Worm (Caenorhabditis elegans) whole organism, L3 larva: ENCODE measurements around the gene apa-2.

Experiments used
- ama-1 ChIP-seq: fragments of 150-350 bp; optimal IDR thresholded peaks from 2 replicates; lab custom pipeline; 2018
- fkh-10 ChIP-seq: sonication (generic microtip); optimal IDR thresholded peaks from 2 replicates; lab custom pipeline; 2017; ENCODE audit warnings: missing biosample characterization, missing genetic modification reagents, missing genetic modification characterization
- lin-39 ChIP-seq: fragments of 150-350 bp; optimal IDR thresholded peaks from 2 replicates; lab custom pipeline; 2018; ENCODE audit warnings: missing biosample characterization, missing genetic modification reagents, missing genetic modification characterization
- mdl-1 ChIP-seq: fragments of 150-350 bp; optimal IDR thresholded peaks from 2 replicates; lab custom pipeline; 2014; ENCODE audit warnings: missing biosample characterization, missing genetic modification characterization

- TF ChIP-seq mdl-1 (tag; lab: Kevin White, UChicago) (no peak), fkh-10 (GFP tag; lab: Kevin White, UChicago) (no peak), lin-39 (tag; lab: Kevin White, UChicago) (no peak), ama-1 (lab: Kevin White, UChicago) (no peak)
Observed at ce11 chrX:9296591-9296990, 41.9 kb upstream of the apa-2 start, which contains the start of gene gly-13.
